Worm (Caenorhabditis elegans) whole organism, L3 larva: ENCODE results near the gene F55C12.4.

Source experiments
- egl-27 ChIP-seq: sonication (generic microtip); optimal IDR thresholded peaks from 4 replicates; lab custom pipeline; 2017; ENCODE audit warnings: missing biosample characterization, missing genetic modification reagents, missing genetic modification characterization
- lsy-12 ChIP-seq: sonication (generic microtip); optimal IDR thresholded peaks from 2 replicates; lab custom pipeline; 2016; ENCODE audit warnings: mild to moderate bottlenecking, missing genetic modification characterization, missing compliant biosample characterization
- mml-1 ChIP-seq: fragments of 150-350 bp; sonication (generic microtip); optimal IDR thresholded peaks from 3 replicates; lab custom pipeline; 2014; ENCODE audit warnings: missing biosample characterization, missing genetic modification characterization

- no peak for TF ChIP-seq egl-27 (tag; lab: Kevin White, UChicago)
- no peak for TF ChIP-seq mml-1
- no peak for TF ChIP-seq lsy-12
These were observed 17.8 kb upstream of the F55C12.4 start, which contains the start of gene F55C12.6 for ce11 chrII:5876053-5876452.
